Worm (Caenorhabditis elegans) whole organism, L1 larva: Measurements from ENCODE around the gene C18F10.7.

Experiments
- C04F5.9 ChIP-seq: sonication (generic microtip); optimal IDR thresholded peaks from 2 replicates; lab custom pipeline; 2016; ENCODE audit warnings: missing genetic modification characterization, missing compliant biosample characterization
- C16A3.4 ChIP-seq: fragments of 150-350 bp; optimal IDR thresholded peaks from 2 replicates; lab custom pipeline; 2014; ENCODE audit warnings: missing biosample characterization, missing genetic modification characterization
- alr-1 ChIP-seq: fragments of 200-800 bp; sonication (Bioruptor generic); optimal IDR thresholded peaks from 2 replicates; lab custom pipeline; 2018; ENCODE audit warnings: borderline replicate concordance, mild to moderate bottlenecking, missing genetic modification characterization, missing compliant biosample characterization
- ama-1 ChIP-seq: fragments of 150-350 bp; optimal IDR thresholded peaks from 2 replicates; lab custom pipeline; 2014
- blmp-1 ChIP-seq: fragments of 150-350 bp; optimal IDR thresholded peaks from 2 replicates; lab custom pipeline; 2014; ENCODE audit warnings: missing biosample characterization, missing genetic modification characterization
- ceh-63 ChIP-seq: fragments of 200-800 bp; sonication (Bioruptor generic); optimal IDR thresholded peaks from 2 replicates; lab custom pipeline; 2018; ENCODE audit warnings: mild to moderate bottlenecking, missing genetic modification characterization, missing compliant biosample characterization
- ceh-8 ChIP-seq: fragments of 200-800 bp; sonication (Bioruptor generic); optimal IDR thresholded peaks from 2 replicates; lab custom pipeline; 2018; ENCODE audit warnings: mild to moderate bottlenecking, missing genetic modification characterization, moderate library complexity, missing compliant biosample characterization
- ces-1 ChIP-seq: fragments of 150-350 bp; optimal IDR thresholded peaks from 2 replicates; lab custom pipeline; 2014; ENCODE audit warnings: missing biosample characterization, missing genetic modification reagents, missing genetic modification characterization
- dpl-1 ChIP-seq, 3 experiments: fragments of 150-350 bp in 2 of 3; sonication (generic microtip) in 1 of 3; optimal IDR thresholded peaks; 2 replicates each; lab custom pipeline; 2014 to 2017; ENCODE audit warnings: missing biosample characterization in 3 of 3, missing genetic modification characterization in 3 of 3, missing genetic modification reagents in 3 of 3
- efl-3 ChIP-seq: fragments of 200-800 bp; sonication (Bioruptor generic); optimal IDR thresholded peaks from 2 replicates; lab custom pipeline; 2018; ENCODE audit warnings: mild to moderate bottlenecking, missing genetic modification characterization, missing compliant biosample characterization
- egl-13 ChIP-seq: sonication (generic microtip); optimal IDR thresholded peaks from 2 replicates; lab custom pipeline; 2016; ENCODE audit warnings: missing genotype, missing genetic modification reagents, missing genetic modification characterization, missing compliant biosample characterization
- elt-3 ChIP-seq, 6 experiments: fragments of 150-350 bp in 1 of 6; sonication (generic microtip); optimal IDR thresholded peaks; 2 replicates each; lab custom pipeline; 2017 to 2018; ENCODE audit warnings: missing biosample characterization in 6 of 6, missing genetic modification characterization in 6 of 6, inconsistent platforms in 1 of 6
- ets-5 ChIP-seq: fragments of 200-800 bp; sonication (Bioruptor generic); IDR thresholded peaks from 2 replicates; pipeline ENCODE4 v1.3.6; 2022; ENCODE audit warnings: missing genetic modification characterization, missing compliant biosample characterization
- fkh-10 ChIP-seq: sonication (generic microtip); optimal IDR thresholded peaks from 2 replicates; lab custom pipeline; 2017; ENCODE audit warnings: missing biosample characterization, missing genetic modification reagents, missing genetic modification characterization
- fkh-8 ChIP-seq: sonication (generic microtip); optimal IDR thresholded peaks from 2 replicates; lab custom pipeline; 2016; ENCODE audit warnings: mild to moderate bottlenecking, missing genetic modification characterization, missing compliant biosample characterization
- fos-1 ChIP-seq: fragments of 150-350 bp; optimal IDR thresholded peaks from 2 replicates; lab custom pipeline; 2014; ENCODE audit warnings: missing biosample characterization, missing genetic modification characterization
- hlh-17 ChIP-seq: fragments of 200-800 bp; sonication (Bioruptor generic); optimal IDR thresholded peaks from 2 replicates; lab custom pipeline; 2018; ENCODE audit warnings: missing genetic modification characterization, mild to moderate bottlenecking, missing compliant biosample characterization, moderate library complexity, borderline replicate concordance
- hpl-2 ChIP-seq: fragments of 150-350 bp; optimal IDR thresholded peaks from 2 replicates; lab custom pipeline; 2014; ENCODE audit warnings: missing biosample characterization, missing genetic modification reagents, missing genetic modification characterization
- isw-1 ChIP-seq: fragments of 200-800 bp; sonication (Bioruptor generic); IDR thresholded peaks from 2 replicates; pipeline ENCODE4 v1.3.6; 2022; ENCODE audit warnings: missing genetic modification characterization, missing compliant biosample characterization
- jun-1 ChIP-seq: fragments of 150-350 bp; optimal IDR thresholded peaks from 2 replicates; lab custom pipeline; 2014; ENCODE audit warnings: missing biosample characterization, missing genetic modification reagents, missing genetic modification characterization
- lin-14 ChIP-seq: fragments of 200-800 bp; sonication (Bioruptor generic); optimal IDR thresholded peaks from 2 replicates; lab custom pipeline; 2018; ENCODE audit warnings: mild to moderate bottlenecking, missing genetic modification characterization, moderate library complexity, missing compliant biosample characterization
- lin-15B ChIP-seq: fragments of 150-350 bp; sonication (generic microtip); optimal IDR thresholded peaks from 3 replicates; lab custom pipeline; 2014; ENCODE audit warnings: missing biosample characterization, missing genetic modification characterization
- lir-3 ChIP-seq: sonication (generic microtip); optimal IDR thresholded peaks from 2 replicates; lab custom pipeline; 2016; ENCODE audit warnings: mild to moderate bottlenecking, missing genetic modification characterization, moderate library complexity, missing compliant biosample characterization; ENCODE audit not compliant: poor library complexity
- lsy-2 ChIP-seq, 2 experiments: fragments of 150-350 bp; optimal IDR thresholded peaks; 2 replicates each; lab custom pipeline; 2014; ENCODE audit warnings: missing biosample characterization in 2 of 2, missing genetic modification characterization in 2 of 2
- mef-2 ChIP-seq: fragments of 150-350 bp; optimal IDR thresholded peaks from 2 replicates; lab custom pipeline; 2014; ENCODE audit warnings: missing biosample characterization, missing genetic modification characterization
- nhr-12 ChIP-seq: sonication (generic microtip); optimal IDR thresholded peaks from 2 replicates; lab custom pipeline; 2017; ENCODE audit warnings: missing biosample characterization, missing genetic modification characterization
- nhr-19 ChIP-seq: fragments of 200-800 bp; sonication (Bioruptor generic); conservative IDR thresholded peaks from 2 replicates; pipeline ENCODE4 v1.3.6; 2022; ENCODE audit warnings: missing genetic modification characterization, missing compliant biosample characterization
- nhr-28 ChIP-seq: fragments of 150-350 bp; optimal IDR thresholded peaks from 2 replicates; lab custom pipeline; 2014; ENCODE audit warnings: missing biosample characterization, missing genetic modification characterization
- nhr-47 ChIP-seq: sonication (generic microtip); optimal IDR thresholded peaks from 2 replicates; lab custom pipeline; 2016; ENCODE audit warnings: mild to moderate bottlenecking, missing genetic modification characterization, moderate library complexity, missing compliant biosample characterization
- nhr-71 ChIP-seq: sonication (generic microtip); optimal IDR thresholded peaks from 2 replicates; lab custom pipeline; 2016; ENCODE audit warnings: mild to moderate bottlenecking, missing genetic modification characterization, moderate library complexity, missing compliant biosample characterization
- nhr-84 ChIP-seq: sonication (generic microtip); optimal IDR thresholded peaks from 2 replicates; lab custom pipeline; 2017; ENCODE audit warnings: missing biosample characterization, missing genetic modification characterization
- nhr-85 ChIP-seq: sonication (generic microtip); peaks from one replicate; lab custom pipeline; 2016; ENCODE audit warnings: missing genetic modification characterization, inconsistent platforms, missing compliant biosample characterization
- nhr-90 ChIP-seq: sonication (generic microtip); optimal IDR thresholded peaks from 2 replicates; lab custom pipeline; 2016; ENCODE audit warnings: mild to moderate bottlenecking, missing genetic modification characterization, missing compliant biosample characterization; ENCODE audit not compliant: poor library complexity
- pax-3 ChIP-seq: fragments of 200-800 bp; sonication (Bioruptor generic); optimal IDR thresholded peaks from 2 replicates; lab custom pipeline; 2018; ENCODE audit warnings: mild to moderate bottlenecking, missing genetic modification characterization, moderate library complexity, missing compliant biosample characterization
- pqm-1 ChIP-seq: sonication (generic microtip); optimal IDR thresholded peaks from 3 replicates; lab custom pipeline; 2017; ENCODE audit warnings: missing biosample characterization, missing genetic modification characterization
- rnt-1 ChIP-seq: sonication (generic microtip); optimal IDR thresholded peaks from 2 replicates; lab custom pipeline; 2016; ENCODE audit warnings: mild to moderate bottlenecking, missing genetic modification characterization, moderate library complexity, missing compliant biosample characterization
- skn-1 ChIP-seq: fragments of 150-350 bp; optimal IDR thresholded peaks from 2 replicates; lab custom pipeline; 2014; ENCODE audit warnings: missing biosample characterization, missing genetic modification characterization
- snpc-4 ChIP-seq: fragments of 150-350 bp; optimal IDR thresholded peaks from 2 replicates; lab custom pipeline; 2014; ENCODE audit warnings: missing biosample characterization, missing genetic modification characterization
- snu-23 ChIP-seq: sonication (generic microtip); optimal IDR thresholded peaks from 2 replicates; lab custom pipeline; 2016; ENCODE audit warnings: missing genetic modification characterization, missing compliant biosample characterization
- sup-37 ChIP-seq: fragments of 200-800 bp; sonication (Bioruptor generic); optimal IDR thresholded peaks from 2 replicates; lab custom pipeline; 2018; ENCODE audit warnings: mild to moderate bottlenecking, missing genetic modification characterization, missing compliant biosample characterization
- swsn-7 ChIP-seq: sonication (generic microtip); optimal IDR thresholded peaks from 2 replicates; lab custom pipeline; 2016; ENCODE audit warnings: missing genetic modification characterization, missing compliant biosample characterization
- tbx-2 ChIP-seq: sonication (generic microtip); optimal IDR thresholded peaks from 2 replicates; lab custom pipeline; 2016; ENCODE audit warnings: missing genetic modification characterization, missing compliant biosample characterization
- tlp-1 ChIP-seq: fragments of 150-350 bp; optimal IDR thresholded peaks from 2 replicates; lab custom pipeline; 2014; ENCODE audit warnings: missing biosample characterization, missing genetic modification characterization
- unc-130 ChIP-seq: fragments of 150-350 bp; optimal IDR thresholded peaks from 2 replicates; lab custom pipeline; 2017; ENCODE audit warnings: missing biosample characterization, missing genetic modification characterization, inconsistent platforms
- unc-62 ChIP-seq: fragments of 150-350 bp; optimal IDR thresholded peaks from 2 replicates; lab custom pipeline; 2014; ENCODE audit warnings: missing biosample characterization, missing genetic modification reagents, missing genetic modification characterization
- vab-15 ChIP-seq: sonication (generic microtip); optimal IDR thresholded peaks from 2 replicates; lab custom pipeline; 2017; ENCODE audit warnings: missing genotype, mild to moderate bottlenecking, missing genetic modification characterization, missing compliant biosample characterization
- zag-1 ChIP-seq: fragments of 150-350 bp; optimal IDR thresholded peaks from 2 replicates; lab custom pipeline; 2014; ENCODE audit warnings: missing biosample characterization, missing genetic modification characterization
- ztf-4 ChIP-seq: fragments of 150-350 bp; optimal IDR thresholded peaks from 2 replicates; lab custom pipeline; 2014; ENCODE audit warnings: missing biosample characterization, missing genetic modification characterization

The C18F10.7 gene

DNA sequence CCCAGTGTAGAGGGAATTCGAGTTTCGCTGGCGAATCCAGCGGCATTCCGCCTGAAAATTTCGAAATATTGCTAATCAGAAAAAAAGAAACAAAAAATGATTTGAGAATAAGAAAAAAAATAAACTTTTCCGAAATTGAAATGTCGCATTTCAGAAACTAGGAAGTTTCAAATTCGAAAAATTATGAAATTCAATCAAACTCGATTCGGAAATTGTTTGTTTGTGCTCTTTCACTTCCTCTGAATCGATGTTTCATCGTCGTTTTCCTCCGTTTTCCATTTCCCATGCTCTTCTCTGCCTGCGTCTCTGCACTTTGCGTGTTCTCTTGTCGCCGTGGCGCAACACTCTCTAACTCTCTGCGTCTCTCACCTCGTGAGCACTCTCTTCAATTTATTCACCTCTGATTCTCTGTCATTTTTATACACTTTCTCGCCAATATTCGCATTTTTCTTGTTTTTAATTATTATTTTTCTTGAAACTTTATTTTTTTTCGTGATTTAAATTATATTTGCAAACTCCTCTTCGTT, at the start of gene C18F10.7 (continued):
- TF ChIP-seq snu-23 (GFP tag; lab: Kevin White, UChicago) (peak; percentile 81), tbx-2 (tag; lab: Kevin White, UChicago) (peak; percentile 76), hlh-17 (GFP tag; lab: Kevin White, UChicago) (no peak), tlp-1 (tag; lab: Kevin White, UChicago) (no peak), lin-15B (no peak), nhr-28 (tag; lab: Kevin White, UChicago) (no peak), nhr-84 (tag; lab: Kevin White, UChicago) (no peak), elt-3 (tag; optimal IDR thresholded peaks at IDR 0.05; lab: Kevin White, UChicago) (no peak), nhr-12 (tag; lab: Kevin White, UChicago) (no peak), nhr-71 (tag; lab: Kevin White, UChicago) (peak; percentile 89), swsn-7 (tag; lab: Kevin White, UChicago) (peak; percentile 86), isw-1 (GFP tag; lab: Robert Waterston, UW) (peak; percentile 30), lir-3 (peak; percentile 37), unc-62 (GFP tag; lab: Kevin White, UChicago) (no peak), egl-13 (tag; lab: Kevin White, UChicago) (peak; percentile 71), mef-2 (tag; lab: Kevin White, UChicago) (peak; percentile 61), ceh-8 (GFP tag; lab: Kevin White, UChicago) (no peak), C04F5.9 (peak; percentile 34), zag-1 (tag; lab: Kevin White, UChicago) (no peak), ces-1 (no peak), efl-3 (no peak), nhr-47 (peak; percentile 73), pax-3 (tag; lab: Kevin White, UChicago) (no peak), jun-1 (peak; percentile 36), unc-130 (tag; lab: Kevin White, UChicago) (no peak), sup-37 (peak; percentile 3), pqm-1 (tag; lab: Kevin White, UChicago) (no peak), ama-1 (lab: Kevin White, UChicago) (no peak), vab-15 (tag; lab: Kevin White, UChicago) (no peak), nhr-85 (tag; lab: Kevin White, UChicago) (peak; percentile 70), hpl-2 (no peak), fos-1 (tag; lab: Kevin White, UChicago) (peak; percentile 73), ztf-4 (tag; lab: Kevin White, UChicago) (peak; percentile 43)
- TF ChIP-seq, all 84 proteins: peak for 42

- TF ChIP-seq lir-3, result no peak
- no peak for TF ChIP-seq rnt-1 (tag; lab: Kevin White, UChicago)
- no peak for TF ChIP-seq blmp-1 (tag; lab: Kevin White, UChicago)
- no peak for TF ChIP-seq ceh-63
- TF ChIP-seq, all 84 proteins: peak for 0
These were observed 46.0 kb upstream of the C18F10.7 start, which contains the start of gene C56G2.5 for ce11 chrIII:6324139-6324538. TSS of gene C56G2.5 (minus strand) at chrIII:6324239.

- TF ChIP-seq snu-23 (GFP tag; lab: Kevin White, UChicago) (no peak), nhr-47 (peak; percentile 48), C16A3.4 (tag; lab: Kevin White, UChicago) (no peak), nhr-71 (tag; lab: Kevin White, UChicago) (peak; percentile 48), dpl-1 (GFP tag; optimal IDR thresholded peaks at IDR 0.05; lab: Kevin White, UChicago) (no peak), lin-15B (no peak), lsy-2 (tag; optimal IDR thresholded peaks at IDR 0.05; lab: Kevin White, UChicago) (peak in 1 of 2 experiments; percentile 5), hlh-17 (GFP tag; lab: Kevin White, UChicago) (no peak), ets-5 (GFP tag; lab: Robert Waterston, UW) (no peak), ces-1 (peak; percentile 81), fkh-8 (tag; lab: Kevin White, UChicago) (no peak), fkh-10 (GFP tag; lab: Kevin White, UChicago) (peak; percentile 98), snpc-4 (tag; lab: Kevin White, UChicago) (no peak), efl-3 (no peak), nhr-19 (peak; percentile 18; the same call in 1 of the 2 replicates), skn-1 (tag; lab: Kevin White, UChicago) (no peak), tlp-1 (tag; lab: Kevin White, UChicago) (no peak), nhr-90 (no peak), lin-14 (peak; percentile 79), nhr-12 (tag; lab: Kevin White, UChicago) (no peak), alr-1 (tag; lab: Kevin White, UChicago) (no peak)
These were observed 39.2 kb upstream of the C18F10.7 start for ce11 chrIII:6317345-6317744.
